Fruit fly (Drosophila melanogaster) whole organism, wandering third instar larva: Measurements from ENCODE around the gene Kaz.

ENCODE experiments used
- Dfd ChIP-seq: fragments of >200 bp; optimal IDR thresholded peaks from 2 replicates; lab custom pipeline; 2017; ENCODE audit warnings: missing biosample characterization, missing genetic modification characterization
- Hnf4 ChIP-seq: fragments of 200-800 bp; sonication (Bioruptor generic); optimal IDR thresholded peaks from 2 replicates; lab custom pipeline; 2016; ENCODE audit warnings: missing biosample characterization, mild to moderate bottlenecking, missing genetic modification characterization
- Hr78 ChIP-seq: fragments of >200 bp; optimal IDR thresholded peaks from 2 replicates; lab custom pipeline; 2017; ENCODE audit warnings: missing biosample characterization, missing genetic modification characterization
- Hr83 ChIP-seq: fragments of 200-300 bp; sonication (Bioruptor generic); optimal IDR thresholded peaks from 2 replicates; lab custom pipeline; 2016; ENCODE audit warnings: missing biosample characterization, mild to moderate bottlenecking, missing genetic modification characterization, moderate library complexity; ENCODE audit not compliant: poor library complexity, severe bottlenecking
- OdsH ChIP-seq: fragments of 200-800 bp; sonication (Bioruptor generic); optimal IDR thresholded peaks from 2 replicates; lab custom pipeline; 2016; ENCODE audit warnings: missing biosample characterization, mild to moderate bottlenecking, missing genetic modification characterization
- dl ChIP-seq, 2 experiments: fragments of 175-275, 200-275 bp in 1 of 2; fragments of 200-275 bp in 1 of 2; sonication (Bioruptor generic); optimal IDR thresholded peaks; lab custom pipeline; 2018; ENCODE audit warnings: mild to moderate bottlenecking in 2 of 2, missing biosample characterization in 2 of 2, missing genetic modification characterization in 2 of 2, moderate library complexity in 2 of 2; ENCODE audit not compliant: partially characterized antibody in 2 of 2, insufficient read depth in 1 of 2
- fru ChIP-seq: fragments of 200-800 bp; sonication (Bioruptor generic); optimal IDR thresholded peaks from 3 replicates; lab custom pipeline; 2016; ENCODE audit warnings: missing biosample characterization, mild to moderate bottlenecking, missing genetic modification characterization
- h ChIP-seq: fragments of 200-800 bp; sonication (Bioruptor generic); optimal IDR thresholded peaks from 3 replicates; lab custom pipeline; 2016; ENCODE audit warnings: missing biosample characterization, mild to moderate bottlenecking, missing genetic modification characterization
- lola ChIP-seq: fragments of >200 bp; optimal IDR thresholded peaks from 2 replicates; lab custom pipeline; 2017; ENCODE audit warnings: missing biosample characterization, missing genetic modification characterization
- psq ChIP-seq: fragments of 200-800 bp; sonication (Bioruptor generic); optimal IDR thresholded peaks from 3 replicates; lab custom pipeline; 2017; ENCODE audit warnings: missing biosample characterization, mild to moderate bottlenecking, missing genetic modification characterization, moderate library complexity
- rgr ChIP-seq: fragments of 200-800 bp; sonication (Bioruptor generic); optimal IDR thresholded peaks from 3 replicates; lab custom pipeline; 2016; ENCODE audit warnings: missing biosample characterization, mild to moderate bottlenecking, missing genetic modification characterization
- usp ChIP-seq: fragments of >200 bp; optimal IDR thresholded peaks from 2 replicates; lab custom pipeline; 2017; ENCODE audit warnings: missing biosample characterization, missing genetic modification characterization

- TF ChIP-seq Dfd (GFP tag; lab: Kevin White, UChicago) (no peak), Hnf4 (GFP tag; lab: Kevin White, UChicago) (no peak), psq (GFP tag; lab: Kevin White, UChicago) (peak; percentile 72), Hr83 (GFP tag; lab: Kevin White, UChicago) (peak; percentile 96), Hr78 (GFP tag; lab: Kevin White, UChicago) (no peak), OdsH (GFP tag; lab: Kevin White, UChicago) (peak; percentile 61), fru (GFP tag; lab: Kevin White, UChicago) (peak; percentile 59), lola (no peak), h (GFP tag; lab: Kevin White, UChicago) (peak; percentile 78), rgr (GFP tag; lab: Kevin White, UChicago) (peak; percentile 81), usp (GFP tag; lab: Kevin White, UChicago) (no peak), dl (GFP tag; optimal IDR thresholded peaks at IDR 0.05; lab: Kevin White, UChicago; ENCODE audit: insufficient read depth in 1 of 2, partially characterized antibody in 2 of 2) (no peak)
These were observed 46.4 kb upstream of the Kaz start, which contains the start of gene CG3744 for dm6 chr3R:24875939-24876842.
